Worm (Caenorhabditis elegans) whole organism, early embryonic: Measurements from ENCODE around the gene arp-11.

Source experiments
- B0310.2 ChIP-seq: sonication (generic microtip); optimal IDR thresholded peaks from 2 replicates; lab custom pipeline; 2016; ENCODE audit warnings: mild to moderate bottlenecking, missing genetic modification characterization, missing compliant biosample characterization
- F13C5.2 ChIP-seq: sonication (generic microtip); optimal IDR thresholded peaks from 2 replicates; lab custom pipeline; 2017; ENCODE audit warnings: mild to moderate bottlenecking, missing genetic modification characterization, inconsistent platforms, missing compliant biosample characterization
- aly-1 ChIP-seq: sonication (generic microtip); optimal IDR thresholded peaks from 2 replicates; lab custom pipeline; 2016; ENCODE audit warnings: missing genetic modification characterization, missing compliant biosample characterization
- ama-1 ChIP-seq: fragments of 150-350 bp; optimal IDR thresholded peaks from 2 replicates; lab custom pipeline; 2014
- ceh-13 ChIP-seq: fragments of 200-800 bp; sonication (Bioruptor generic); optimal IDR thresholded peaks from 2 replicates; lab custom pipeline; 2018; ENCODE audit warnings: mild to moderate bottlenecking, missing genetic modification characterization, missing compliant biosample characterization
- ceh-36 ChIP-seq: sonication (generic microtip); optimal IDR thresholded peaks from 2 replicates; lab custom pipeline; 2016; ENCODE audit warnings: missing genetic modification characterization, inconsistent platforms, missing compliant biosample characterization
- ets-7 ChIP-seq: sonication (generic microtip); optimal IDR thresholded peaks from 2 replicates; lab custom pipeline; 2016; ENCODE audit warnings: missing genotype, missing genetic modification characterization, missing compliant biosample characterization
- flt-1 ChIP-seq: fragments of 200-800 bp; sonication (Bioruptor generic); IDR thresholded peaks from 2 replicates; pipeline ENCODE4 v1.3.6; 2022; ENCODE audit warnings: missing genetic modification characterization, missing compliant biosample characterization
- hmbx-1 ChIP-seq: sonication (generic microtip); optimal IDR thresholded peaks from 2 replicates; lab custom pipeline; 2016; ENCODE audit warnings: mild to moderate bottlenecking, missing genetic modification characterization, missing compliant biosample characterization
- hmg-4 ChIP-seq: fragments of 200-800 bp; sonication (Bioruptor generic); optimal IDR thresholded peaks from 2 replicates; lab custom pipeline; 2018; ENCODE audit warnings: mild to moderate bottlenecking, missing genetic modification characterization, missing compliant biosample characterization
- hnd-1 ChIP-seq: sonication (generic microtip); optimal IDR thresholded peaks from 2 replicates; lab custom pipeline; 2016; ENCODE audit warnings: missing genetic modification characterization, missing compliant biosample characterization
- pes-1 ChIP-seq: fragments of 200-800 bp; sonication (Bioruptor generic); IDR thresholded peaks from 2 replicates; pipeline ENCODE4 v1.3.6; 2022; ENCODE audit warnings: missing genetic modification reagents, missing genetic modification characterization, missing compliant biosample characterization
- scrt-1 ChIP-seq: fragments of 200-800 bp; sonication (Bioruptor generic); IDR thresholded peaks from 2 replicates; pipeline ENCODE4 v1.3.6; 2022; ENCODE audit warnings: missing genetic modification characterization, missing compliant biosample characterization
- sea-1 ChIP-seq: fragments of 200-800 bp; sonication (Bioruptor generic); conservative IDR thresholded peaks from 2 replicates; pipeline ENCODE4 v1.3.6; 2022; ENCODE audit warnings: missing genetic modification characterization, missing compliant biosample characterization
- tbx-11 ChIP-seq: fragments of 200-800 bp; sonication (Bioruptor generic); IDR thresholded peaks from 2 replicates; pipeline ENCODE4 v1.3.6; 2022; ENCODE audit warnings: missing genetic modification characterization, missing compliant biosample characterization
- tbx-37 ChIP-seq: fragments of 200-800 bp; sonication (Bioruptor generic); conservative IDR thresholded peaks from 2 replicates; pipeline ENCODE4 v1.3.6; 2022; ENCODE audit warnings: missing genetic modification reagents, missing genetic modification characterization, missing compliant biosample characterization
- tra-4 ChIP-seq: sonication (generic microtip); optimal IDR thresholded peaks from 2 replicates; lab custom pipeline; 2017; ENCODE audit warnings: missing genetic modification characterization, missing compliant biosample characterization

Gene arp-11

DNA sequence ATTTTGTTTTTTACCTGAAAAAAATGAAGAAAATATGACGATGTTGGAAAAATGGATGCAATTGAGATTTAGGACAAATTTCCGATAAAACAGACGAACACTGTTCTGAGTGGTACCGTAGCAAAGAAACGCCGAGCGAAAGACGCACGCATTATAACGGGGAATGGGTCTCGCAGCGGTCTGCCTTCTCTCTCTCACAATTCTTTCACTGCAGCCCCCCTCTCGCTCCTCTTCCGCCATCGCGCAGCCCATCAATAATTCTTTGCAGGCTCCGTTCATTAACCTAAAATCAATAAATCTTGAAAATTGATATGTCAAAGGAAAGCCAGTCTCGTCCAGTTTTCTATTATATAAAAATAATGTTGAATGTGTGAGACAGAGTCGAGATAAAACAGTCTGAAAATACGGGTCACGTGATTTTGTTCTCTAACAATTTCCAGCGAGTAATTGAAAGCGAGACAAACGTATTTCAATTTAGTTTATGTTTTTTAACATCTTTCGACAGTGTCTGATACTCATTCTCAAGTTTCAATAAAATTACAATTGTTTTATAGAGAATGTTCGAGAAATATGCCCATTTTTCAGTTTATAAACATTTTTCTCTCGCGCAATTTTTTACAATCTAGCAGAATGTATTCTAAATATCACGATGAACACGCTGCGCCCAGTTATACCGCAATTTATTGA, 7.5 kb upstream of the arp-11 start:
- peak; percentile 31 for TF ChIP-seq hmg-4
- no peak for TF ChIP-seq aly-1

DNA sequence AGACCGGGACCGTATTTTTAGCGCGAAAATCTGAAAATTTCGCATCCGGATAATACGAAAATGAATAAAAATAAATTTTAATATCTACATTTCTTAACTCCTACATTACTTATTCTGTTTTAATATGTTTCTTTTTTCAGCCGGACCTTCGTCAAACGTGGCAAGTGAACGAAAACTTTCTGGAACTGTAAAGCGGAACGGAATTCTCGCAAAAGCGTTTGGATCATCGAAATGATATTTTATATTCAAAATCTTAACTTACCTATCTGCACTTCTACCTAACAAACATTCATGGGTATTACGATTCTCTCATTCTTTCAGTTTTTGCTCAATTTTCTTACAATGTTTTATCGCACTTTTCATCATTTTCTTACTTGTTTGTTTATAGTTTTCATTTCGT, 4.6 kb upstream of the arp-11 start:
- no peak for TF ChIP-seq F13C5.2 (tag; lab: Kevin White, UChicago)
- no peak for TF ChIP-seq ceh-13 (GFP tag; lab: Kevin White, UChicago)
- no peak for TF ChIP-seq hmbx-1
- TF ChIP-seq scrt-1 (GFP tag; lab: Robert Waterston, UW), result no peak
- no peak for TF ChIP-seq flt-1 (GFP tag; lab: Robert Waterston, UW)
- TF ChIP-seq ets-7 (tag; lab: Kevin White, UChicago), result no peak
- no peak for TF ChIP-seq pes-1 (GFP tag; lab: Robert Waterston, UW)
- no peak for TF ChIP-seq tbx-11 (GFP tag; lab: Robert Waterston, UW)
- no peak for TF ChIP-seq ama-1 (lab: Kevin White, UChicago)
- no peak for TF ChIP-seq B0310.2 (tag; lab: Kevin White, UChicago)
- no peak for TF ChIP-seq sea-1

DNA sequence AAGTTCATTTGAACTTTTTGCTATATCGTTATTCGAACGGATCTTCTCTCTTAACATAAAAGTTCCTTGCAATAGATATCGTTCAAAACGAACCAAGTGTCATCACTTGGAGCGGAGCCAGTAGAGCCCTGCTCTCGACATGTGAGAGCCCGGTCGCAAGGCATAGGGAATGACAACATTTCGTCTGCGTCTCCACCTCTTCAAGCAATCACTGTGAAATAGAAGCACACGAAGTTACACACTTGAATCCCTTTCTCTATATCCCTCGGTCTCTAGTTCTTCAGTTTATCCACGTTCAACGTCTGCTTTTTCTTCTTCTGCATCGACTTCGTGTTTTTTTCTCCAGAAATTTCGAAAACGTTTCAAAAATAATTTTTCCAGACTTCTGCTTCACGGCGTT, 1.3 kb upstream of the arp-11 start, which contains the start of gene C49H3.6:
Gene C49H3.6 (plus strand): TSS at position 380 of the 400 bp plus-strand sequence.
- TF ChIP-seq F13C5.2 (tag; lab: Kevin White, UChicago) (no peak), hnd-1 (tag; lab: Kevin White, UChicago) (no peak), ceh-13 (GFP tag; lab: Kevin White, UChicago) (no peak), aly-1 (no peak), ceh-36 (no peak), hmg-4 (no peak), tbx-11 (GFP tag; lab: Robert Waterston, UW) (no peak), pes-1 (GFP tag; lab: Robert Waterston, UW) (no peak), ama-1 (lab: Kevin White, UChicago) (no peak), tra-4 (no peak), scrt-1 (GFP tag; lab: Robert Waterston, UW) (no peak), tbx-37 (no peak), hmbx-1 (no peak), B0310.2 (tag; lab: Kevin White, UChicago) (no peak), ets-7 (tag; lab: Kevin White, UChicago) (no peak), flt-1 (GFP tag; lab: Robert Waterston, UW) (no peak), sea-1 (no peak)

DNA sequence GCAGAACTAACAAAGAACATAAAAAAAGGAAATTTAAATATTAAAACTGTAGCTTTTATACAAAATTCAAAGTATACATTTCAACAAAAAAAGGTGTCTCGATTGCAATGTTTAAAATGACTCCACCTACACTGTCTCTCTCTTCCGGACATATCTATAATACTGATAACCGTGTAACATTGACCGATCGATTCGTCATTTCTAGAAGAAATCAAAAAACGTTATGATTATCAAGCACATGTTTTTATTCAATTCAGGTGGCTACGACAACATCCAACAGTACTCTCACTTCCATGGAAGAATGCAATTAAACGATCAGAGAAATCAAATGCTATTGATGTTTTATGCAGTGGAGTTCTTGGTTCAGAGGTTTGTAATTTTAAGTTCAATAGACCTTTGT, 3.6 kb downstream of the arp-11 start:
- no peak for TF ChIP-seq tbx-11 (GFP tag; lab: Robert Waterston, UW)
- TF ChIP-seq scrt-1 (GFP tag; lab: Robert Waterston, UW), result no peak
- no peak for TF ChIP-seq hmbx-1
- TF ChIP-seq F13C5.2 (tag; lab: Kevin White, UChicago), result no peak
- TF ChIP-seq tra-4, result no peak
- no peak for TF ChIP-seq ceh-13 (GFP tag; lab: Kevin White, UChicago)
- no peak for TF ChIP-seq pes-1 (GFP tag; lab: Robert Waterston, UW)
- no peak for TF ChIP-seq hnd-1 (tag; lab: Kevin White, UChicago)
- TF ChIP-seq sea-1, result no peak
- no peak for TF ChIP-seq ceh-36
- no peak for TF ChIP-seq flt-1 (GFP tag; lab: Robert Waterston, UW)
- TF ChIP-seq ama-1 (lab: Kevin White, UChicago), result no peak
- TF ChIP-seq aly-1, result no peak
- no peak for TF ChIP-seq ets-7 (tag; lab: Kevin White, UChicago)
- TF ChIP-seq hmg-4, result no peak
- TF ChIP-seq tbx-37, result no peak
- no peak for TF ChIP-seq B0310.2 (tag; lab: Kevin White, UChicago)

DNA sequence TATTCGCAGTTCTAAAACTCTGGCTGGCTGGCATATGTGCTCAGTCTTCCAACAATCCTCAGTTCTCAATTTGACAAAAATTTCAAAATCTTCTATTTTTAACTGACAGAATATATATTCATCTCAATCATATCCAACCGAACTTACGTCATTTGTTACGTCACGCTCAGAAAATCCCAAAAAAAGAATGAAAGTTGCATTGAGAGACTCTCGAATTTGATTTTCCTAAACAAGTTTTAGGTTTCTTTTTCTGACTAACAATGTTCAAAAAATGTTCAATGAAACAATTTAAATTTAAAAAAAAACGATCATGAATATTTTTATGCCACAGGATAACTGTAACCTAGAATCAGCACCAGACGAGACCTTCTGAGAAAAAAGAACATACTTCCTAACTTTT, 4.1 kb downstream of the arp-11 start:
- TF ChIP-seq F13C5.2 (tag; lab: Kevin White, UChicago), result no peak
- TF ChIP-seq scrt-1 (GFP tag; lab: Robert Waterston, UW), result no peak
- TF ChIP-seq ama-1 (lab: Kevin White, UChicago), result no peak
- no peak for TF ChIP-seq pes-1 (GFP tag; lab: Robert Waterston, UW)
- no peak for TF ChIP-seq ets-7 (tag; lab: Kevin White, UChicago)

DNA sequence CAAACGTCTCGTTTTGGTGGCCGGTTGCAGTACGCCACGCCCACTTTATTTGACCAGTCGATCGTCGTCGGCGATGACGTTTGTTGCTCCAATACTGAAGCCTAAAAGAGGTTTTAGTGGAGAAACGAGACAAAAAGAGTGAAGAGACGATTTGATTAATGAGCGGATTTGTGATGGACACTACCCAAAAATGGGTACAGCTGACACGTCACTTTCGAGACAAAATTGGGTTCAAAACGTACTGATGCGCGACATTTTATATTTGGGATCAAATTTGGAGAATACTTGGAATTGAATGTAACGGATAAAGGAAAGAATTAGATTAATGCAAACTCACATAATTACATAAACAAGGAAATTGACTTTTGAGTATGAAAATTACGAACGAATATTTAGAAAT, 4.6 kb downstream of the arp-11 start, which contains the start of gene ilys-4:
Gene ilys-4 (minus strand): TSS at position 101 of the 400 bp plus-strand sequence.
- TF ChIP-seq F13C5.2 (tag; lab: Kevin White, UChicago) (no peak), ceh-13 (GFP tag; lab: Kevin White, UChicago) (no peak), B0310.2 (tag; lab: Kevin White, UChicago) (no peak), ceh-36 (no peak), aly-1 (no peak), scrt-1 (GFP tag; lab: Robert Waterston, UW) (no peak), ets-7 (tag; lab: Kevin White, UChicago) (no peak), flt-1 (GFP tag; lab: Robert Waterston, UW) (no peak), hnd-1 (tag; lab: Kevin White, UChicago) (no peak), hmg-4 (no peak)

DNA sequence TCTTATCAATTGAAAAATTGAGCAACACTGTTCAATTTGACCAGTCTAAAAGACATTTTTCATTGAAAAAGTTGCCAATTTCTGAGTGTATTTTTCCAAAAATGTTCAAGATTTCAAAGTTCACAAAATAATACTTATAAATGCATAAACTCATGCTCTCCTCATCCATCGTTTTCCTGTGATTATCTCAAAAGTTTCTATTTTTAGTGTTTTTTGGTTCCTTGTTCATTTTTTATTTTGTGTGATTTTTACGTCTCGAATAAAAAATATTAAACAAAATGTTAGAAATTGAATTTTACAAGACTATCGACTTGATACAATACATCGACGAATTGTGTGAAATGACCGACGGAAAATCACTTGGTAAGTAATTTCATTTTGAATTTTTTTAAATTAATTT, 20.3 kb downstream of the arp-11 start, which contains the start of gene atic-1:
Gene atic-1 (plus strand): TSS at position 301 of the 400 bp plus-strand sequence.
- TF ChIP-seq scrt-1 (GFP tag; lab: Robert Waterston, UW), result no peak
- no peak for TF ChIP-seq pes-1 (GFP tag; lab: Robert Waterston, UW)
- no peak for TF ChIP-seq ama-1 (lab: Kevin White, UChicago)
- TF ChIP-seq ets-7 (tag; lab: Kevin White, UChicago), result no peak
- TF ChIP-seq ceh-36, result no peak
- no peak for TF ChIP-seq ceh-13 (GFP tag; lab: Kevin White, UChicago)
- TF ChIP-seq hnd-1 (tag; lab: Kevin White, UChicago), result no peak
- no peak for TF ChIP-seq B0310.2 (tag; lab: Kevin White, UChicago)
- TF ChIP-seq hmg-4, result no peak
- TF ChIP-seq flt-1 (GFP tag; lab: Robert Waterston, UW), result no peak
- TF ChIP-seq aly-1, result no peak
- no peak for TF ChIP-seq tbx-37
